Fruit fly (Drosophila melanogaster) Kc167 (cell line): Measurements from ENCODE around the gene CG17219.

Source experiments
- Myc ChIP-seq: fragments of >200 bp; optimal IDR thresholded peaks from 2 replicates; lab custom pipeline; 2017; ENCODE audit warnings: missing external identifiers
- Sin3A ChIP-seq: fragments of >200 bp; optimal IDR thresholded peaks from 2 replicates; lab custom pipeline; 2018; ENCODE audit warnings: missing external identifiers
- h ChIP-seq: fragments of >200 bp; optimal IDR thresholded peaks from 3 replicates; lab custom pipeline; 2018; ENCODE audit warnings: missing external identifiers
- insv ChIP-seq: fragments of >200 bp; optimal IDR thresholded peaks from 3 replicates; lab custom pipeline; 2018; ENCODE audit warnings: missing external identifiers
- psq ChIP-seq: fragments of >200 bp; optimal IDR thresholded peaks from 2 replicates; lab custom pipeline; 2017; ENCODE audit warnings: missing external identifiers
- ttk ChIP-seq: sonication (Bioruptor generic); optimal IDR thresholded peaks from 2 replicates; lab custom pipeline; 2017; ENCODE audit warnings: missing external identifiers

The CG17219 gene

dm6 chr2L:3006194-3006593 lies 22.9 kb upstream of the CG17219 start:
- no peak for TF ChIP-seq h (lab: Kevin White, UChicago)
- no peak for TF ChIP-seq ttk
- TF ChIP-seq Myc (lab: Kevin White, UChicago), result no peak
- TF ChIP-seq Sin3A, result no peak

dm6 chr2L:3006925-3007426 lies 22.1 kb upstream of the CG17219 start:
- TF ChIP-seq insv (lab: Kevin White, UChicago), result no peak
- no peak for TF ChIP-seq ttk
- no peak for TF ChIP-seq Sin3A
- TF ChIP-seq h (lab: Kevin White, UChicago), result no peak
- no peak for TF ChIP-seq psq (lab: Kevin White, UChicago)
- TF ChIP-seq Myc (lab: Kevin White, UChicago), result no peak

DNA sequence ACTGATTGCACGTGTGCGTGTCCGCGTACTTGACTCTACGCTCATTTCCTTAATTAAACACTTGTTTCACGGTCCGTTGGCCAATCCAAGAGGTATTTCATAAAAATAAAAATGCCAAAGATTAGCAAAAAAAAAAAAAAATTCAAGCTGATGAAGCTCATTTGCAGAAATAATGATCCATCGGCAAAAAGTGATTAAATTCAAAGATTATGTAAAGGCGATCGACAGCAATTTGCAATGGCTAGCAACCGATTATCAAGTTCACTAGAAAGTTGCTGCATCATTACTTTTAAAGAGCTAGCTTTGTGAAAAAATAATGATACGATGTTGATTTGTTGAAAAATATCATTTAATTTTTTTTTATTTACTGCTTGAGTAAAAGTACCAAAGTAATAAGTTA lies 19.6 kb upstream of the CG17219 start:
- TF ChIP-seq psq (lab: Kevin White, UChicago) (no peak), h (lab: Kevin White, UChicago) (no peak), ttk (no peak), Sin3A (no peak), insv (lab: Kevin White, UChicago) (no peak), Myc (lab: Kevin White, UChicago) (no peak)

DNA sequence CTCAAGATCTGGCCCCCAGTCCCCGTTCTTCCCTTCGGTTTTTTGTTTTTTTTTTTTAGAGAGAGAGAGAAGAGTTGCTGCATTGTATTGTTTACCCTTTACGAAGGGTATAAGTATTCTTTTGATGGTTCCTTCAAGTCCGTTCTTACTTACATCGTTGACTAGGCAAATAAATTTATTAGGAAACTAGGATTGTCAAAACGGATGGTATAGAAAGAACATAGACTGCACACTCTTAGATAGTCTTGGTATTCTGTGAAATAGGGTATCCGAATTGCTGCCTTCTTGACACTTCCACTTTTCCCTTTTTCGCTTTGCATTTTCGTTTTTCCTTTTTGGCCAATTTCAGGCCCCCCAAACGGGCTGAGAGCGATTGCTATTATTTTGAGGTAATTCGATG lies 17.6 kb upstream of the CG17219 start:
- TF ChIP-seq h (lab: Kevin White, UChicago), result no peak
- TF ChIP-seq insv (lab: Kevin White, UChicago), result no peak
- TF ChIP-seq Myc (lab: Kevin White, UChicago), result no peak

DNA sequence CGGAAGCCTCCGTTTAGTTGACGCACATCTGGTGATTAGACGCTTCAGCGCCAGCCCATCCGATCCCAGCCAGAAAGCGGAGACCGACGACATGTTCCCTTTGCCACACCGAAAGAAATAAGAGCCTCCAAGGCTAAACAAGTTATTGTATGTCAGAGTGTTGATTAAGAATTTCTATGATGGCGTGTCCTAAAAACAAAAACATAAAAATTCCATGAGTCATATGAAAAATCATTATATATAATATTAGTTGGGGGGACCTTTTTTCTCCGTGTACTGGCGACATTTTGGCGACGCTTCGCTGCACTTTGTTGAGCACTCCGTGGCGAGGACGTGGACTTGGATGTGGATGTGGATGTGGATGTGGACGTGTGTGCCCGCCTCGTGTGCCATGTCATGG lies 16.3 kb upstream of the CG17219 start:
- TF ChIP-seq insv (lab: Kevin White, UChicago) (no peak), h (lab: Kevin White, UChicago) (no peak), Sin3A (no peak), Myc (lab: Kevin White, UChicago) (no peak), ttk (no peak), psq (lab: Kevin White, UChicago) (no peak)

DNA sequence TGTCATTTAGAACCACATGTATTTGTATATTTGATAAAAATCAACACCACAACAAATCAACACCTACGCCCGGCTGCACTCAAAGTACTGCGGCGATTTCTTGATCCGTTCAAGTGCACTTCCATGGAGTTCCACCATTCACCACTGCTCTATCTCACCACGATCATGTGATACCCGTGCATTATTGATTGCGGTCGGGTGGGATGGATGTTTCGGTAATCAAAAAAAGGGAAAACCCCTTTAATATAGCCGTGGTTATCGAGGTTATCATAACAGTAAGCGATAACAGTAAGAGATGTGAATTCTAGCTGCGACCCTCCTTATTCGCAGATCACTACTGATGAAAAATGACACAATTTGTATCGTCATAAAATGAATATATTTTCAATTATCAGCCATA lies 10.8 kb upstream of the CG17219 start, which contains the start of the genes CG17224 and CG17264:
CG17224 (minus strand) TSS at position 97 of the 400 bp plus-strand sequence.
CG17264 (plus strand) TSS at position 297 of the 400 bp plus-strand sequence.
- TF ChIP-seq Myc (lab: Kevin White, UChicago) (no peak), insv (lab: Kevin White, UChicago) (no peak), h (lab: Kevin White, UChicago) (no peak), psq (lab: Kevin White, UChicago) (no peak), ttk (no peak), Sin3A (no peak)

dm6 chr2L:3022986-3023385 lies 6.1 kb upstream of the CG17219 start, which contains the start of the genes alpha4GT1 and Prp40:
Gene alpha4GT1 (minus strand): TSS chr2L:3023141.
Gene Prp40 (plus strand): TSS chr2L:3023226.
- TF ChIP-seq psq (lab: Kevin White, UChicago), result no peak
- TF ChIP-seq Sin3A, result no peak

DNA sequence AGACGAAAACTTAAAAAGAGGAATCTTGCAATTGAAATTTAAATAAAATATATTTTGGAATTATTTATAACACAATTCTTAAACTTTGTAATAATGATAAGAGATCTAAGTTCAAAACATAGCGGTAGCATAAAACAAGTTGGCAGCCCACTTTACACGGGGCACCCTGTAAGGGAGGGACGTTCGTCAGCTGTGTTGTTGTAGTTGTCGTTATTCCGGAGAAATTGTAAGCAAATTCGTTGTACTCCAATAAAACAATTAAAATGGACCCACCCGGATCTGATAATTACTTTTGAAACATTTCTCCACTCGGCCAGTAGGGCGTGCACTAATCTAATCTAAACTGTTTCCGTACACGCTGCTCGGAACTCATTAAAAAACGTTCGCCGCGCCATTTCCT lies 1.3 kb downstream of the CG17219 start, which contains the start of gene GABPI:
GABPI (plus strand) TSS at position 190 of the 400 bp plus-strand sequence.
- TF ChIP-seq insv (lab: Kevin White, UChicago), result no peak
- no peak for TF ChIP-seq psq (lab: Kevin White, UChicago)
- TF ChIP-seq ttk, result no peak
- TF ChIP-seq h (lab: Kevin White, UChicago), result no peak
- no peak for TF ChIP-seq Myc (lab: Kevin White, UChicago)
- no peak for TF ChIP-seq Sin3A

DNA sequence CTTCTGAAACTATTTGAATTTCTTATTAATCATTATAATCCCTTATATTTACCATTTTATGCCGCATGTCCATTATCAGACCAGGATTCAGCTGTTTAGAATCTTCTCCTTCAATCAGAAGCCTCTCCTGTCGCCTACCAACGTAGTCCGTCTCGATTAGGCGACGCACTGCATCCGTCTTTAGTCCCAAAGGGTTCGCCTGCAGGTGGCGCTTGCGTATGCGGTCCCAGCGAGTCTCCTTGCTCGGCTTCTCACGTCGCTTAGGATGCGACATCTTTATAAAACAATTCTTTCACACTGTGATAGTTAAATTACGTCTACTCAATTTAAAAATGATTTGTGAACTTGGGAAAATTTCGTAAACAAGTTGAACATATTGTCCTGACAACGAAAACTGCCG lies 5.9 kb downstream of the CG17219 start, which contains the start of gene CG17258:
CG17258 (minus strand) TSS at position 380 of the 400 bp plus-strand sequence.
- TF ChIP-seq insv (lab: Kevin White, UChicago), result no peak
- no peak for TF ChIP-seq ttk
- TF ChIP-seq h (lab: Kevin White, UChicago), result no peak
- TF ChIP-seq psq (lab: Kevin White, UChicago), result no peak
- TF ChIP-seq Sin3A, result no peak
- TF ChIP-seq Myc (lab: Kevin White, UChicago), result no peak

DNA sequence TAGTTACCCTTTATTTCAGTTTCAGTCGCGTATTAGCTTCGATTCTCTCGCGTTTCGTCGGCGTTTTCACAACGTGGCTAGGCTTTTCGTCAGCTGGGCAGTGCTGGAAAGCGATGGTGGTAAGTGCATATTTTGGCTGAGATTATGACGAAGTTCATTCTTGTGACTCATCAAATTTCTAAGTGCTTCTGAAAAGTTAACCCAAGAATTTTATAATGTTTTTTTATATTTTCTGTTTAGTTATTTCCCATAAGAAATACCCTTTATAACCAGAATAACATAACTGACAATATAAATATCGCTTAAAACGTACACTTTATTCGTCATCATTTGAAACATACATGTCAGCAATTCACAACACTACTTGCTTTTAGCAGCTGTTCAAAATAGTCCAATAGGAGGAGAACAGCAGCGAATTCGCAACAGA lies 8.1 kb downstream of the CG17219 start, which contains the start of the genes CG17260 and SerRS:
CG17260 (plus strand) TSS at position 78 of the 427 bp plus-strand sequence.
SerRS (minus strand) TSS at position 251 of the 427 bp plus-strand sequence.
- no peak for TF ChIP-seq insv (lab: Kevin White, UChicago)
- no peak for TF ChIP-seq Myc (lab: Kevin White, UChicago)
- TF ChIP-seq Sin3A, result no peak
- TF ChIP-seq psq (lab: Kevin White, UChicago), result no peak
- TF ChIP-seq h (lab: Kevin White, UChicago), result no peak
- TF ChIP-seq ttk, result no peak

DNA sequence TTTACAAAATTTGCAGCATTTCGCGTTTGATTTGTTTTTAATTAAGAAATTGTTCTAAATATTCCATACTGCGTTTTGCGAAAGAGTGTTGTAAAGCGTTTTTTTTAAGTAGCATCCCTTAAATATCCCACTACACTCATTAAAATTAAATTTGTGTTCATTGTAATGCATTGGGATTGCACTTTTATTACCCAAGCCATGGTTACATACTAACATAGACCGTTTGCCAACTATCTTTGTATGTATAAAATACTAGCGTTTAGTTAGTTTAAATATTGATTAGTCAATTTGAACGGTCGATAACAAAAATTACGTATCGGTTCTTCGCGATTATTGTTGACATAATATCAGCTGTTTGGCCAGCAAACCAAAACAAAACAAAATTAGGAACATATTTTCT lies 10.7 kb downstream of the CG17219 start, which contains the start of the genes cnir and CG17221:
cnir (minus strand) TSS at position 39 of the 400 bp plus-strand sequence.
CG17221 (plus strand) TSS at position 203 of the 400 bp plus-strand sequence.
- TF ChIP-seq ttk (no peak), psq (lab: Kevin White, UChicago) (no peak), Sin3A (no peak), insv (lab: Kevin White, UChicago) (no peak)

dm6 chr2L:3041918-3042615 lies 13.0 kb downstream of the CG17219 start, which contains the start of gene CG17261:
Gene CG17261 (plus strand): TSS chr2L:3042551.
- TF ChIP-seq Sin3A, result no peak
- no peak for TF ChIP-seq insv (lab: Kevin White, UChicago)
- TF ChIP-seq psq (lab: Kevin White, UChicago), result no peak
- no peak for TF ChIP-seq h (lab: Kevin White, UChicago)
- TF ChIP-seq ttk, result no peak
- no peak for TF ChIP-seq Myc (lab: Kevin White, UChicago)
